Fruit fly (Drosophila melanogaster): ENCODE results near the gene Tsp86D.

- TF ChIP-seq usp (GFP tag; optimal IDR thresholded peaks at IDR 0.05) (no peak), h (GFP tag; optimal IDR thresholded peaks at IDR 0.05) (no peak), sage (GFP tag; optimal IDR thresholded peaks at IDR 0.05) (no peak), Dfd (GFP tag; optimal IDR thresholded peaks at IDR 0.05) (no peak), Hr83 (GFP tag; optimal IDR thresholded peaks at IDR 0.05; ENCODE audit: poor library complexity, severe bottlenecking) (no peak), Jra (GFP tag; optimal IDR thresholded peaks at IDR 0.05) (no peak), Hr78 (GFP tag; optimal IDR thresholded peaks at IDR 0.05) (no peak), CrebA (GFP tag; optimal IDR thresholded peaks at IDR 0.05; ENCODE audit: borderline replicate concordance) (no peak), woc (GFP tag; optimal IDR thresholded peaks at IDR 0.05) (no peak), rgr (GFP tag; optimal IDR thresholded peaks at IDR 0.05) (no peak), sv (GFP tag; optimal IDR thresholded peaks at IDR 0.05) (no peak), HLH106 (tag; optimal IDR thresholded peaks at IDR 0.05) (no peak), ey (GFP tag; optimal IDR thresholded peaks at IDR 0.05) (no peak), dsf (GFP tag; optimal IDR thresholded peaks at IDR 0.05; ENCODE audit: borderline replicate concordance) (no peak)
These were observed 5.1 kb upstream of the Tsp86D start for dm6 chr3R:10863446-10863819.
